Worm (Caenorhabditis elegans) whole organism, late embryonic: ENCODE data around the gene cki-1.
A peak's percentile ranks its signal among the peaks of the same experiment; 100 is the strongest.

Experiments
- C08G9.2 ChIP-seq: sonication (generic microtip); optimal IDR thresholded peaks from 2 replicates; lab custom pipeline; 2016; ENCODE audit warnings: mild to moderate bottlenecking, missing genetic modification characterization, moderate library complexity, missing compliant biosample characterization
- C38D4.7 ChIP-seq: fragments of 200-800 bp; sonication (Bioruptor generic); optimal IDR thresholded peaks from 2 replicates; lab custom pipeline; 2018; ENCODE audit warnings: mild to moderate bottlenecking, missing genetic modification characterization, moderate library complexity, missing compliant biosample characterization
- F13H6.1 ChIP-seq: sonication (generic microtip); optimal IDR thresholded peaks from 2 replicates; lab custom pipeline; 2016; ENCODE audit warnings: missing genetic modification characterization, missing compliant biosample characterization
- ceh-14 ChIP-seq: sonication (generic microtip); optimal IDR thresholded peaks from 2 replicates; lab custom pipeline; 2016; ENCODE audit warnings: missing genotype, missing genetic modification characterization, missing compliant biosample characterization
- ceh-19 ChIP-seq: fragments of 200-800 bp; sonication (Bioruptor generic); optimal IDR thresholded peaks from 2 replicates; lab custom pipeline; 2018; ENCODE audit warnings: mild to moderate bottlenecking, missing genetic modification characterization, missing compliant biosample characterization
- ceh-2 ChIP-seq: sonication (generic microtip); optimal IDR thresholded peaks from 2 replicates; lab custom pipeline; 2016; ENCODE audit warnings: missing genotype, missing genetic modification characterization, missing compliant biosample characterization
- ceh-24 ChIP-seq: sonication (generic microtip); optimal IDR thresholded peaks from 2 replicates; lab custom pipeline; 2016; ENCODE audit warnings: mild to moderate bottlenecking, missing genetic modification characterization, missing compliant biosample characterization
- ceh-34 ChIP-seq: sonication (generic microtip); optimal IDR thresholded peaks from 2 replicates; lab custom pipeline; 2016; ENCODE audit warnings: mild to moderate bottlenecking, missing genetic modification characterization, missing compliant biosample characterization
- ceh-48 ChIP-seq: sonication (generic microtip); optimal IDR thresholded peaks from 2 replicates; lab custom pipeline; 2016; ENCODE audit warnings: missing genetic modification characterization, inconsistent platforms, missing compliant biosample characterization
- ceh-6 ChIP-seq: fragments of 200-800 bp; sonication (Bioruptor generic); optimal IDR thresholded peaks from 2 replicates; lab custom pipeline; 2018; ENCODE audit warnings: mild to moderate bottlenecking, missing genetic modification characterization, missing compliant biosample characterization
- dmd-4 ChIP-seq: sonication (generic microtip); optimal IDR thresholded peaks from 2 replicates; lab custom pipeline; 2016; ENCODE audit warnings: borderline replicate concordance, missing genetic modification characterization, missing compliant biosample characterization
- elt-2 ChIP-seq: sonication (generic microtip); optimal IDR thresholded peaks from 2 replicates; lab custom pipeline; 2016; ENCODE audit warnings: missing genetic modification reagents, missing genetic modification characterization, missing compliant biosample characterization
- ets-4 ChIP-seq: sonication (generic microtip); optimal IDR thresholded peaks from 2 replicates; lab custom pipeline; 2016; ENCODE audit warnings: missing genetic modification characterization, missing compliant biosample characterization
- eyg-1 ChIP-seq: sonication (generic microtip); optimal IDR thresholded peaks from 2 replicates; lab custom pipeline; 2016; ENCODE audit warnings: missing genotype, missing genetic modification characterization, missing compliant biosample characterization
- fax-1 ChIP-seq: sonication (generic microtip); optimal IDR thresholded peaks from 2 replicates; lab custom pipeline; 2016; ENCODE audit warnings: missing genotype, missing genetic modification characterization, missing compliant biosample characterization
- hlh-13 ChIP-seq: fragments of 200-800 bp; sonication (Bioruptor generic); optimal IDR thresholded peaks from 2 replicates; lab custom pipeline; 2018; ENCODE audit warnings: mild to moderate bottlenecking, missing genetic modification characterization, missing compliant biosample characterization
- hlh-30 ChIP-seq: sonication (generic microtip); optimal IDR thresholded peaks from 2 replicates; lab custom pipeline; 2017; ENCODE audit warnings: antibody characterized with exemption, missing genetic modification characterization, missing compliant biosample characterization; ENCODE audit not compliant: insufficient read depth
- hlh-6 ChIP-seq: sonication (generic microtip); optimal IDR thresholded peaks from 2 replicates; lab custom pipeline; 2016; ENCODE audit warnings: missing genotype, missing genetic modification characterization, missing compliant biosample characterization
- hlh-8 ChIP-seq: sonication (generic microtip); optimal IDR thresholded peaks from 2 replicates; lab custom pipeline; 2016; ENCODE audit warnings: missing genotype, missing genetic modification characterization, missing compliant biosample characterization
- lin-11 ChIP-seq: fragments of 200-800 bp; sonication (Bioruptor generic); optimal IDR thresholded peaks from 2 replicates; lab custom pipeline; 2018; ENCODE audit warnings: mild to moderate bottlenecking, missing genetic modification characterization, missing compliant biosample characterization
- nfya-1 ChIP-seq: sonication (generic microtip); optimal IDR thresholded peaks from 2 replicates; lab custom pipeline; 2017; ENCODE audit warnings: missing genetic modification characterization, mild to moderate bottlenecking, missing compliant biosample characterization, antibody characterized with exemption, moderate library complexity
- npax-4 ChIP-seq: sonication (generic microtip); optimal IDR thresholded peaks from 2 replicates; lab custom pipeline; 2016; ENCODE audit warnings: missing genetic modification characterization, missing compliant biosample characterization
- pag-3 ChIP-seq: sonication (generic microtip); optimal IDR thresholded peaks from 2 replicates; lab custom pipeline; 2016; ENCODE audit warnings: missing compliant biosample characterization, missing genetic modification characterization, borderline replicate concordance
- pat-9 ChIP-seq: fragments of 200-800 bp; sonication (Bioruptor generic); optimal IDR thresholded peaks from 2 replicates; lab custom pipeline; 2018; ENCODE audit warnings: mild to moderate bottlenecking, missing genetic modification characterization, moderate library complexity, missing compliant biosample characterization
- pax-1 ChIP-seq: fragments of 150-350 bp; optimal IDR thresholded peaks from 2 replicates; lab custom pipeline; 2014; ENCODE audit warnings: missing biosample characterization, missing genetic modification characterization
- pha-2 ChIP-seq: sonication (generic microtip); optimal IDR thresholded peaks from 2 replicates; lab custom pipeline; 2017; ENCODE audit warnings: mild to moderate bottlenecking, missing genetic modification characterization, missing compliant biosample characterization
- pros-1 ChIP-seq: fragments of 150-350 bp; optimal IDR thresholded peaks from 2 replicates; lab custom pipeline; 2014; ENCODE audit warnings: missing biosample characterization, missing genetic modification reagents, missing genetic modification characterization
- syd-9 ChIP-seq: sonication (generic microtip); optimal IDR thresholded peaks from 2 replicates; lab custom pipeline; 2016; ENCODE audit warnings: mild to moderate bottlenecking, missing genetic modification characterization, moderate library complexity, missing compliant biosample characterization
- unc-3 ChIP-seq, 2 experiments: fragments of 200-800 bp in 1 of 2; sonication (Bioruptor generic) in 1 of 2; sonication (generic microtip) in 1 of 2; conservative IDR thresholded peaks in 1 of 2; optimal IDR thresholded peaks in 1 of 2; 2 replicates each; pipeline versions ENCODE4 v1.3.6 to Lab custom; 2016 to 2022; ENCODE audit warnings: missing compliant biosample characterization in 2 of 2, missing genetic modification characterization in 2 of 2, missing genetic modification reagents in 1 of 2
- ztf-16 ChIP-seq: sonication (generic microtip); optimal IDR thresholded peaks from 2 replicates; lab custom pipeline; 2017; ENCODE audit warnings: missing genetic modification characterization, missing compliant biosample characterization

The cki-1 gene

DNA sequence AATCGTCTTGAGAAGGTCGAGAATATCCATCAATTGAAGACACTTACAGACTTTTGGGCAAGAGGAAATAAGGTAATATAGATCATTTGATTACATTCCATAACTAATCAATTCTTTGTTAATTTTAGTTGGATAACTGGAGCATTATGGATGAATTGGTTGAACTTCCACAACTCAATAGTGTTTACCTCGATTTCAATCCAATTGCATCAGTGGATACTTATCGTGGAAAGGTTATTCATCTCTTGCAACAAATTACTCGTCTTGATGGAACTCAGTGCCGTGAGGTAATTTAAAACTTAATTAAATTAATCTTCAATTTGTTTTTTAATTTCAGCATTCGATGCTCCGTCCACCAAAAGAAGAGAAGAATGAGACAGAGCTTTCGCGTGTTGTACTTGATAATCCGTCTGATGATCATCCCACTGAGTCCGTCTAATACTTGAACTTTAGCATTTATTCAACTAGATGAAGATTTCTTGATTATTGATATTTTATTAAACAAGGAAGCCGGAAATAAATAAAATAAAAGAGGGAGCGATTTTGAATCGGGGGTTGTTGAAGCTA is 37.5 kb upstream of the cki-1 start:
- TF ChIP-seq dmd-4 (tag; lab: Kevin White, UChicago), result no peak
- TF ChIP-seq nfya-1 (tag; lab: Kevin White, UChicago), result no peak
- TF ChIP-seq eyg-1 (tag; lab: Kevin White, UChicago), result no peak
- TF ChIP-seq hlh-8, result no peak
- TF ChIP-seq npax-4 (tag; lab: Kevin White, UChicago), result no peak
- TF ChIP-seq lin-11 (tag; lab: Kevin White, UChicago), result no peak
- no peak for TF ChIP-seq ceh-14 (tag; lab: Kevin White, UChicago)
- TF ChIP-seq pax-1 (tag; lab: Kevin White, UChicago), result no peak
- TF ChIP-seq ets-4 (tag; lab: Kevin White, UChicago), result no peak
- TF ChIP-seq C08G9.2 (tag; lab: Kevin White, UChicago), result no peak
- no peak for TF ChIP-seq unc-3 (GFP tag; conservative IDR thresholded peaks at IDR 0.05; lab: Robert Waterston, UW)
- no peak for TF ChIP-seq unc-3 (tag; optimal IDR thresholded peaks at IDR 0.05; lab: Kevin White, UChicago)
- no peak for TF ChIP-seq ceh-48 (tag; lab: Kevin White, UChicago)
- no peak for TF ChIP-seq fax-1 (tag; lab: Kevin White, UChicago)
- TF ChIP-seq pha-2 (tag; lab: Kevin White, UChicago), result no peak
- no peak for TF ChIP-seq hlh-6 (tag; lab: Kevin White, UChicago)
- TF ChIP-seq ceh-24 (tag; lab: Kevin White, UChicago), result no peak
- TF ChIP-seq ceh-34 (tag; lab: Kevin White, UChicago), result no peak
- no peak for TF ChIP-seq pag-3 (tag; lab: Kevin White, UChicago)
- TF ChIP-seq, all 69 proteins: peak for 0

DNA sequence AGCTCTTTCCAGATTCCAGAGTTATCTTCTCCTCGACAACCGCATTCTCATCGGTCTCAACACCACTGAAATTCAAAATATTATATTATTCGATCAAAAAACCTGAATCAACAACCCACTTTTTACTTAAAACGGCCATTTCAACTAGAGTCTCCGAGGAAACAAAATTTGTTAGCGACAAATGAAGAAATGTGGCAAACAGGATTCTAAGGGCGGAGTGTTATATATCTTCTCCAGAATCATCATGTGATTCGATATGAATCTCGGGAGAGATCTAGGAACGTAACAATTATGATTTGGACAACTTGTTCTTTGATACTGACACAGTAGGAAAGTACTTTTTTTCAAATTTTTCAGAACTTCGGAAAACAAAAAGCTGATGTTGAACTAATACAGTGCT is 34.8 kb upstream of the cki-1 start:
- TF ChIP-seq lin-11 (tag; lab: Kevin White, UChicago) (no peak), unc-3 (GFP tag; conservative IDR thresholded peaks at IDR 0.05; lab: Robert Waterston, UW) (no peak), unc-3 (tag; optimal IDR thresholded peaks at IDR 0.05; lab: Kevin White, UChicago) (no peak), elt-2 (tag; lab: Kevin White, UChicago) (no peak), ztf-16 (no peak), C38D4.7 (GFP tag; lab: Kevin White, UChicago) (no peak), ceh-2 (tag; lab: Kevin White, UChicago) (no peak), ceh-34 (tag; lab: Kevin White, UChicago) (no peak)
- TF ChIP-seq, all 69 proteins: peak for 0

DNA sequence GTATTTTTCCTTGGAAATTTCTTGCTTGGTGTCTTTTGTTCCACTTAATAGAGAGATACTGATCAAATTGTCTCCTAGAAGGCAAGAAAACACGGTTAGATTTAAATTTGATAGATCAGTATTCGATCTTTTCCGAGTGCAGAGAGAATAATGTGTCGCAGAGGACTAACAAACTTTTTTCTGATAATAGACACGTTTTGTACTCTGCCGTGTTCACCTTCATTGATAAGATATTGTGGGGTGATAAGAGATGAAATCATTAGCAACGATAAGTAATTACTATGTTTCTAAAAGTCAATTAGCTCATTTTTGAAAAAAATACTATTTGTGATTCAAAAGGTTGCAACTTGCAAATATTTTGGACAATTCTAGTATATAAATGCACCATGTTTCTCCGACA is 34.3 kb upstream of the cki-1 start:
- TF ChIP-seq ets-4 (tag; lab: Kevin White, UChicago), result no peak
- no peak for TF ChIP-seq npax-4 (tag; lab: Kevin White, UChicago)
- no peak for TF ChIP-seq pag-3 (tag; lab: Kevin White, UChicago)
- TF ChIP-seq elt-2 (tag; lab: Kevin White, UChicago), result peak; percentile 85

DNA sequence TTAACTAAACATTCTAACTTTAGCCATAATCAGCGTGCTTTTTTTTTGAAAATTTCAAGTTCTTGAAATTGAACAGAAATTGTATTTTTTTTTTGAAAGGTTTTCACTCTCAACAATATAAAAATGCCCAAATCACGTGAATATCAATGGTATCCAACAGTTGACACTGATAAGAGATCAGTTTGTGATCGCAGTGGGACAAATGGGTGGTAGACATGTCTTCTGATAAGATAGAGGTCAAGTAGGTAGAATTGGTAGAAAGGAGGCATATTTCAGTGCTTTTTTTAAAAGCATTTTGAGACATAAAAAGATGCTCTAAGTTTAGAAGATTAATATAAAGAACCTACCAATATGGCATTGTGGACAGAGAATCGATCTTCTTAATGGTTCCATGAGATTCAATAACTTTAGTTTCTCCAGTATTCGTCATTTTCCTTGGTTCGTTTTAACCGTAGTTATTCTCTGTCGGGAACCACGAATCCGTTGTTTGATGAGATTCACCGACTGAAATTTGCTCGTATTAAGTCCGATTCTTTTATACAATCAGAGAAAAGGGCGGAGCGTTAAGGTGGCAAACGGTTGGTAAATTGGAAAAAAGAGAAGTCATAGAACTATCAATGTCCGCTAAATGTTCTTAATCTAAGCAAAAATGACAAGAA is 33.6 kb upstream of the cki-1 start, which contains the start of gene mthf-1:
TSS of gene mthf-1 (minus strand) at position 504 of the 659 bp plus-strand sequence.
- no peak for TF ChIP-seq hlh-13 (GFP tag; lab: Kevin White, UChicago)
- TF ChIP-seq F13H6.1 (tag; lab: Kevin White, UChicago), result no peak
- no peak for TF ChIP-seq ceh-19 (GFP tag; lab: Kevin White, UChicago)
- TF ChIP-seq hlh-30 (tag; lab: Kevin White, UChicago), result peak; percentile 6
- no peak for TF ChIP-seq unc-3 (GFP tag; conservative IDR thresholded peaks at IDR 0.05; lab: Robert Waterston, UW)
- no peak for TF ChIP-seq unc-3 (tag; optimal IDR thresholded peaks at IDR 0.05; lab: Kevin White, UChicago)
- no peak for TF ChIP-seq ceh-6 (GFP tag; lab: Kevin White, UChicago)
- no peak for TF ChIP-seq C08G9.2 (tag; lab: Kevin White, UChicago)
- TF ChIP-seq pros-1, result no peak
- TF ChIP-seq pat-9 (tag; lab: Kevin White, UChicago), result no peak
- TF ChIP-seq elt-2 (tag; lab: Kevin White, UChicago), result peak; percentile 81
- TF ChIP-seq ceh-14 (tag; lab: Kevin White, UChicago), result no peak
- TF ChIP-seq syd-9, result no peak
- TF ChIP-seq pax-1 (tag; lab: Kevin White, UChicago), result no peak
